Fruit fly (Drosophila melanogaster): ENCODE results near the gene Gs1.
A peak's percentile ranks its signal among the peaks of the same experiment; 100 is the strongest.

Gene Gs1

DNA sequence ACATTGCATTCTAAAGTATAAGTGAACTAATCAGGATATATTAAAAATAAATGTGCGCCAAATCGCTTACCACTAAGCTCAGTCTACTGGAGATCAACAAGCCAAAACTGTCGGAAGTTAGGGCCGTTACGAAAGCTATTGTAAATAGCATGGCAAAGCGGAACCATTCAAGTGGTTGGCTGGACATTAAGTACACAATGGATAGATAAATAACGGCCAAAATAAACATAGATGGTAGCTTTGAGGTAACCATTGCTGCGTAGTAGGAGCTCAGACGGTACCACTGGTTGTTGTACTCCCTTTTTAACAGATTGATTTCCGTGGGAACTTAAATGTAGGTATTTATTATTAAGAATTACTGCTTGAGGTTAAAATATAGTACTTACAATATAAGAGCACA is 14.1 kb upstream of the Gs1 start (continued):
- TF ChIP-seq sens-2 (GFP tag; IDR thresholded peaks at IDR 0.05) (no peak), CG3163 (GFP tag; optimal IDR thresholded peaks at IDR 0.05) (no peak), gcm (GFP tag; optimal IDR thresholded peaks at IDR 0.05) (no peak), gem (tag; optimal IDR thresholded peaks at IDR 0.05) (peak; percentile 9), CG33557 (GFP tag; optimal IDR thresholded peaks at IDR 0.05) (peak; percentile 13), CG13123 (GFP tag; optimal IDR thresholded peaks at IDR 0.05) (peak; percentile 6), pzg (GFP tag; optimal IDR thresholded peaks at IDR 0.05) (no peak), CG11695 (GFP tag; IDR thresholded peaks at IDR 0.05) (peak; percentile 51; the same call in 1 of the 3 replicates), al (GFP tag; IDR thresholded peaks at IDR 0.05) (no peak), CG7928 (GFP tag; optimal IDR thresholded peaks at IDR 0.05) (no peak), CG8290 (GFP tag; optimal IDR thresholded peaks at IDR 0.05) (no peak), CG8290 (tag; optimal IDR thresholded peaks at IDR 0.05) (peak in 1 of 2 experiments; percentile 73), ATbp (GFP tag; optimal IDR thresholded peaks at IDR 0.05) (peak; percentile 74), CG3065 (GFP tag; optimal IDR thresholded peaks at IDR 0.05) (no peak), Camta (GFP tag; optimal IDR thresholded peaks at IDR 0.05) (peak; percentile 5), rib (GFP tag; IDR thresholded peaks at IDR 0.05) (no peak), jigr1 (GFP tag; IDR thresholded peaks at IDR 0.05) (no peak), eve (GFP tag; optimal IDR thresholded peaks at IDR 0.05) (peak in 1 of 2 experiments; percentile 45), her (GFP tag; optimal IDR thresholded peaks at IDR 0.05) (no peak), fu2 (GFP tag; optimal IDR thresholded peaks at IDR 0.05) (no peak), slbo (GFP tag; IDR thresholded peaks at IDR 0.05) (no peak), CG6683 (GFP tag; optimal IDR thresholded peaks at IDR 0.05) (peak; percentile 49), CG9609 (GFP tag; optimal IDR thresholded peaks at IDR 0.05) (no peak), CG6813 (GFP tag; optimal IDR thresholded peaks at IDR 0.05) (peak; percentile 44), gt (GFP tag; IDR thresholded peaks at IDR 0.05) (no peak), Oli (tag; optimal IDR thresholded peaks at IDR 0.05) (no peak), Rfx (GFP tag; IDR thresholded peaks at IDR 0.05) (peak; percentile 40; the same call in 1 of the 2 replicates), da (GFP tag; optimal IDR thresholded peaks at IDR 0.05) (no peak), HLH3B (GFP tag; IDR thresholded peaks at IDR 0.05) (peak; percentile 39; the same call in 1 of the 2 replicates), HLH54F (GFP tag; optimal IDR thresholded peaks at IDR 0.05) (no peak), CG17359 (tag; optimal IDR thresholded peaks at IDR 0.05) (peak; percentile 61), CG14860 (GFP tag; IDR thresholded peaks at IDR 0.05; ENCODE audit: partially characterized antibody) (no peak), CG12236 (GFP tag; optimal IDR thresholded peaks at IDR 0.05) (no peak), BEAF-32 (GFP tag; optimal IDR thresholded peaks at IDR 0.05) (no peak), ac (GFP tag; optimal IDR thresholded peaks at IDR 0.05) (no peak), btn (GFP tag; optimal IDR thresholded peaks at IDR 0.05) (peak; percentile 18), fd3F (GFP tag; optimal IDR thresholded peaks at IDR 0.05) (peak; percentile 26), CG14965 (GFP tag; optimal IDR thresholded peaks at IDR 0.05; ENCODE audit: borderline replicate concordance) (no peak), disco-r (GFP tag; optimal IDR thresholded peaks at IDR 0.05) (no peak), Atf6 (GFP tag; IDR thresholded peaks at IDR 0.05) (0 out of 2 replicates have a peak, but pooled peaks have one; percentile 36), CG14050 (GFP tag; IDR thresholded peaks at IDR 0.05) (no peak), Side (GFP tag; optimal IDR thresholded peaks at IDR 0.05) (no peak), B-H1 (GFP tag; IDR thresholded peaks at IDR 0.05) (no peak; the same call in 2 of the 3 replicates), Nf-YC (tag; optimal IDR thresholded peaks at IDR 0.05) (no peak), otp (GFP tag; IDR thresholded peaks at IDR 0.05) (no peak), CG9727 (GFP tag; optimal IDR thresholded peaks at IDR 0.05) (no peak), CG12769 (tag; optimal IDR thresholded peaks at IDR 0.05) (peak; percentile 28), bcd (GFP tag; optimal IDR thresholded peaks at IDR 0.05) (no peak), ab (GFP tag; optimal IDR thresholded peaks at IDR 0.05) (no peak), Meics (GFP tag; optimal IDR thresholded peaks at IDR 0.05) (peak; percentile 32), CG1529 (GFP tag; optimal IDR thresholded peaks at IDR 0.05) (no peak), CG30020 (tag; optimal IDR thresholded peaks at IDR 0.05) (no peak)

All from whole organism, embryonic.